Worm (Caenorhabditis elegans) whole organism, young adult: Measurements from ENCODE around the gene gly-3.

ENCODE experiments used
- B0019.2 ChIP-seq: fragments of 200-800 bp; sonication (Bioruptor generic); conservative IDR thresholded peaks from 2 replicates; pipeline ENCODE4 v1.3.6; 2022; ENCODE audit warnings: missing genetic modification reagents, missing genetic modification characterization, missing compliant biosample characterization
- C06A6.2 ChIP-seq: fragments of 200-800 bp; sonication (Bioruptor generic); conservative IDR thresholded peaks from 2 replicates; pipeline ENCODE4 v1.3.6; 2022; ENCODE audit warnings: missing genetic modification characterization, missing compliant biosample characterization
- F55B11.4 ChIP-seq: sonication (generic microtip); optimal IDR thresholded peaks from 2 replicates; lab custom pipeline; 2016; ENCODE audit warnings: missing compliant biosample characterization, missing genetic modification characterization, borderline replicate concordance; ENCODE audit not compliant: insufficient read depth
- F57C9.4 ChIP-seq: sonication (generic microtip); optimal IDR thresholded peaks from 2 replicates; lab custom pipeline; 2017; ENCODE audit warnings: mild to moderate bottlenecking, missing genetic modification characterization, missing compliant biosample characterization
- T07F8.4 ChIP-seq: sonication (generic microtip); optimal IDR thresholded peaks from 2 replicates; lab custom pipeline; 2016; ENCODE audit warnings: mild to moderate bottlenecking, missing genetic modification characterization, moderate library complexity, missing compliant biosample characterization
- Y56A3A.18 ChIP-seq: fragments of 200-800 bp; sonication (Bioruptor generic); IDR thresholded peaks from 2 replicates; pipeline ENCODE4 v1.3.6; 2022; ENCODE audit warnings: missing genetic modification reagents, missing genetic modification characterization, missing compliant biosample characterization
- Y67H2A.10 ChIP-seq: fragments of 200-800 bp; sonication (Bioruptor generic); conservative IDR thresholded peaks from 2 replicates; pipeline ENCODE4 v1.3.6; 2022; ENCODE audit warnings: missing genetic modification reagents, missing genetic modification characterization, missing compliant biosample characterization
- Y95B8A.8 ChIP-seq: fragments of 200-800 bp; sonication (Bioruptor generic); IDR thresholded peaks from 2 replicates; pipeline ENCODE4 v1.3.6; 2022; ENCODE audit warnings: missing genetic modification reagents, missing genetic modification characterization, missing compliant biosample characterization
- ZK185.1 ChIP-seq: sonication (generic microtip); optimal IDR thresholded peaks from 2 replicates; lab custom pipeline; 2016; ENCODE audit warnings: mild to moderate bottlenecking, missing genetic modification characterization, missing compliant biosample characterization; ENCODE audit not compliant: poor library complexity, severe bottlenecking
- aptf-3 ChIP-seq: fragments of 200-800 bp; sonication (Bioruptor generic); IDR thresholded peaks from 2 replicates; pipeline ENCODE4 v1.3.6; 2022; ENCODE audit warnings: missing genetic modification characterization, missing compliant biosample characterization
- athp-1 ChIP-seq: sonication (generic microtip); optimal IDR thresholded peaks from 2 replicates; lab custom pipeline; 2017; ENCODE audit warnings: mild to moderate bottlenecking, missing genetic modification characterization, missing compliant biosample characterization
- cebp-2 ChIP-seq: fragments of 200-800 bp; sonication (Bioruptor generic); IDR thresholded peaks from 2 replicates; pipeline ENCODE4 v1.3.6; 2022; ENCODE audit warnings: missing genetic modification characterization, missing compliant biosample characterization
- ceh-100 ChIP-seq: fragments of 200-800 bp; sonication (Bioruptor generic); IDR thresholded peaks from 2 replicates; pipeline ENCODE4 v1.3.6; 2022; ENCODE audit warnings: missing genetic modification reagents, missing genetic modification characterization, missing compliant biosample characterization
- chd-7 ChIP-seq: sonication (generic microtip); optimal IDR thresholded peaks from 2 replicates; lab custom pipeline; 2016; ENCODE audit warnings: mild to moderate bottlenecking, missing genetic modification characterization, moderate library complexity, missing compliant biosample characterization
- dpff-1 ChIP-seq: sonication (generic microtip); optimal IDR thresholded peaks from 2 replicates; lab custom pipeline; 2017; ENCODE audit warnings: mild to moderate bottlenecking, missing genetic modification characterization, missing compliant biosample characterization
- efl-1 ChIP-seq: fragments of 150-350 bp; optimal IDR thresholded peaks from 2 replicates; lab custom pipeline; 2014; ENCODE audit warnings: missing biosample characterization, missing genetic modification reagents, missing genetic modification characterization
- egrh-3 ChIP-seq: fragments of 200-800 bp; sonication (Bioruptor generic); IDR thresholded peaks from 2 replicates; pipeline ENCODE4 v1.3.6; 2022; ENCODE audit warnings: missing genetic modification reagents, missing genetic modification characterization, missing compliant biosample characterization
- hlh-12 ChIP-seq: sonication (generic microtip); optimal IDR thresholded peaks from 2 replicates; lab custom pipeline; 2016; ENCODE audit warnings: missing genetic modification characterization, missing compliant biosample characterization
- hmg-1.2 ChIP-seq: fragments of 200-800 bp; sonication (Bioruptor generic); IDR thresholded peaks from 2 replicates; pipeline ENCODE4 v1.3.6; 2022; ENCODE audit warnings: missing genetic modification reagents, missing genetic modification characterization, missing compliant biosample characterization
- hmg-20 ChIP-seq: fragments of 200-800 bp; sonication (Bioruptor generic); IDR thresholded peaks from 2 replicates; pipeline ENCODE4 v1.3.6; 2022; ENCODE audit warnings: missing genetic modification reagents, missing genetic modification characterization, missing compliant biosample characterization
- let-526 ChIP-seq: fragments of 200-800 bp; sonication (Bioruptor generic); IDR thresholded peaks from 2 replicates; pipeline ENCODE4 v1.3.6; 2022; ENCODE audit warnings: missing genetic modification reagents, missing genetic modification characterization, missing compliant biosample characterization
- lin-40 ChIP-seq: sonication (generic microtip); optimal IDR thresholded peaks from 2 replicates; lab custom pipeline; 2016; ENCODE audit warnings: missing genetic modification characterization, mild to moderate bottlenecking, missing compliant biosample characterization, missing genotype, missing genetic modification reagents
- madf-3 ChIP-seq: fragments of 200-800 bp; sonication (Bioruptor generic); IDR thresholded peaks from 2 replicates; pipeline ENCODE4 v1.3.6; 2022; ENCODE audit warnings: missing genetic modification reagents, missing genetic modification characterization, missing compliant biosample characterization
- madf-6 ChIP-seq: fragments of 200-800 bp; sonication (Bioruptor generic); IDR thresholded peaks from 2 replicates; pipeline ENCODE4 v1.3.6; 2022; ENCODE audit warnings: missing genetic modification reagents, missing genetic modification characterization, missing compliant biosample characterization
- madf-8 ChIP-seq: fragments of 200-800 bp; sonication (Bioruptor generic); conservative IDR thresholded peaks from 2 replicates; pipeline ENCODE4 v1.3.6; 2022; ENCODE audit warnings: missing genetic modification reagents, missing genetic modification characterization, missing compliant biosample characterization
- mes-4 ChIP-seq: sonication (generic microtip); optimal IDR thresholded peaks from 2 replicates; lab custom pipeline; 2016; ENCODE audit warnings: missing genotype, missing genetic modification characterization, missing compliant biosample characterization
- nfya-1 ChIP-seq: sonication (generic microtip); optimal IDR thresholded peaks from 2 replicates; lab custom pipeline; 2017; ENCODE audit warnings: antibody characterized with exemption, missing compliant biosample characterization, missing genetic modification characterization, borderline replicate concordance; ENCODE audit not compliant: insufficient read depth
- nhr-120 ChIP-seq: fragments of 200-800 bp; sonication (Bioruptor generic); IDR thresholded peaks from 2 replicates; pipeline ENCODE4 v1.3.6; 2022; ENCODE audit warnings: missing genetic modification characterization, missing compliant biosample characterization
- snpc-1.3 ChIP-seq: sonication (generic microtip); optimal IDR thresholded peaks from 2 replicates; lab custom pipeline; 2017; ENCODE audit warnings: missing genetic modification characterization, mild to moderate bottlenecking, missing compliant biosample characterization, antibody characterized with exemption, moderate library complexity, missing genotype, missing genetic modification reagents; ENCODE audit not compliant: insufficient read depth
- snpc-4 ChIP-seq, 5 experiments: fragments of 150-350 bp in 1 of 5; sonication (generic microtip) in 4 of 5; optimal IDR thresholded peaks; 2 replicates each; lab custom pipeline; 2014 to 2018; ENCODE audit warnings: missing genetic modification characterization in 5 of 5, missing biosample characterization in 3 of 5, antibody characterized with exemption in 2 of 5, mild to moderate bottlenecking in 2 of 5, missing compliant biosample characterization in 2 of 5, missing genotype in 2 of 5, moderate library complexity in 2 of 5, missing genetic modification reagents in 1 of 5
- somi-1 ChIP-seq: fragments of 200-800 bp; sonication (Bioruptor generic); optimal IDR thresholded peaks from 2 replicates; lab custom pipeline; 2018; ENCODE audit warnings: mild to moderate bottlenecking, missing genetic modification characterization, missing compliant biosample characterization
- sptf-2 ChIP-seq: fragments of 200-800 bp; sonication (Bioruptor generic); optimal IDR thresholded peaks from 2 replicates; lab custom pipeline; 2018; ENCODE audit warnings: mild to moderate bottlenecking, missing genetic modification characterization, missing compliant biosample characterization
- tbp1 ChIP-seq: fragments of 200-800 bp; sonication (Bioruptor generic); optimal IDR thresholded peaks from 2 replicates; lab custom pipeline; 2018; ENCODE audit warnings: mild to moderate bottlenecking, missing genetic modification characterization, missing compliant biosample characterization
- tbx-9 ChIP-seq: sonication (generic microtip); optimal IDR thresholded peaks from 2 replicates; lab custom pipeline; 2016; ENCODE audit warnings: borderline replicate concordance, missing genetic modification characterization, inconsistent platforms, missing compliant biosample characterization
- zfh-2 ChIP-seq: fragments of 200-800 bp; sonication (Bioruptor generic); conservative IDR thresholded peaks from 2 replicates; pipeline ENCODE4 v1.3.6; 2022; ENCODE audit warnings: missing genetic modification reagents, missing genetic modification characterization, missing compliant biosample characterization
- ztf-18 ChIP-seq: sonication (generic microtip); optimal IDR thresholded peaks from 2 replicates; lab custom pipeline; 2016; ENCODE audit warnings: missing genotype, mild to moderate bottlenecking, missing genetic modification characterization, missing compliant biosample characterization
- ztf-25 ChIP-seq: fragments of 200-800 bp; sonication (Bioruptor generic); IDR thresholded peaks from 2 replicates; pipeline ENCODE4 v1.3.6; 2022; ENCODE audit warnings: missing genetic modification reagents, missing genetic modification characterization, missing compliant biosample characterization
- ztf-26 ChIP-seq: sonication (generic microtip); optimal IDR thresholded peaks from 2 replicates; lab custom pipeline; 2017; ENCODE audit warnings: missing genetic modification characterization, missing compliant biosample characterization
- ztf-3 ChIP-seq: fragments of 200-800 bp; sonication (Bioruptor generic); optimal IDR thresholded peaks from 2 replicates; lab custom pipeline; 2018; ENCODE audit warnings: mild to moderate bottlenecking, missing genetic modification characterization, missing compliant biosample characterization

gly-3 gene

DNA sequence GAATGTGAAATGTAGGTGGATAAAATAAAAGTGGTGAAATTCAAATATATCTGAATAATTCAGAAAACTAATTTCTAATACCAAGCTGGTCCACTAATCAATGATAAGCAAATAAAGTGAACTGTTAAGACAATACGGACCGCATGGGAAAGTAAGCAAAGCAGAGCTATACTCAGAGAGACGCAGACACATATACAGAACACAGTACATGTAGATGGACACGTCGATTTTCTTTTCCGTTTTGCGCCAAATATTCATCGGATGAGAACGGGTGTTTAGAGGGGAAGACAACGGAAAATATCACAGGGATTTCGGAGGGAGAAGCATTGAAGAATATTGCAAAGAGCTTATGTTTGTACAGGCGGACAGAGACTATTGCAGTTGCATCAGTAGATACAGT is 8.4 kb upstream of the gly-3 start:
- TF ChIP-seq madf-3 (GFP tag; lab: Robert Waterston, UW) (no peak), hmg-1.2 (GFP tag; lab: Robert Waterston, UW) (peak; percentile 36; the same call in 1 of the 2 replicates)
- TF ChIP-seq, all 124 proteins: peak for 1

DNA sequence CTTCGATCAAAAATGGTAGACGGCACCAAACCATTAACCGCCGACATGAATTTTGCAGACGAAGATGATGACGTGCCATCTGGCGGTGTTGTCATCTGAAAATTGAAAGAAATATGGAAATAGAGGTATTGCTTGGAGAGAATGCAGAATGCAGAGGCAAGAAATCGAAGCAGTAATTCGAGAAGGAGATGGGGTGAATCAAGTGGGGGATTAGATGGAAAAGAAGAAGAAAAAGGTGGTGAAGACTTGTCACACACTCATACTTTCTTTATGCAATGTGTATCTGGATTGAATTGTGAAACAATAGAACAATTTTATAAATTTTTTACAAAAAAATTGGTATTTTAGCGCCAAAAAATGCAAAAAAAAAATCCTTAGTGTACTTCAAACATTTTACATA is 7.3 kb upstream of the gly-3 start, which contains the start of gene tag-250:
Gene tag-250, minus strand, starts transcription at position 101 of the 400 bp plus-strand sequence.
- TF ChIP-seq ztf-26 (no peak), B0019.2 (GFP tag; lab: Robert Waterston, UW) (no peak), madf-8 (GFP tag; lab: Robert Waterston, UW) (no peak), F57C9.4 (tag; lab: Kevin White, UChicago) (no peak), hlh-12 (tag; lab: Kevin White, UChicago) (no peak), ztf-3 (no peak), Y56A3A.18 (no peak), mes-4 (tag; lab: Kevin White, UChicago) (no peak), ZK185.1 (no peak), egrh-3 (GFP tag; lab: Robert Waterston, UW) (no peak), sptf-2 (no peak), efl-1 (no peak), nfya-1 (tag; lab: Kevin White, UChicago) (no peak), zfh-2 (GFP tag; lab: Robert Waterston, UW) (no peak), hmg-1.2 (GFP tag; lab: Robert Waterston, UW) (no peak), F55B11.4 (tag; lab: Kevin White, UChicago) (no peak)

DNA sequence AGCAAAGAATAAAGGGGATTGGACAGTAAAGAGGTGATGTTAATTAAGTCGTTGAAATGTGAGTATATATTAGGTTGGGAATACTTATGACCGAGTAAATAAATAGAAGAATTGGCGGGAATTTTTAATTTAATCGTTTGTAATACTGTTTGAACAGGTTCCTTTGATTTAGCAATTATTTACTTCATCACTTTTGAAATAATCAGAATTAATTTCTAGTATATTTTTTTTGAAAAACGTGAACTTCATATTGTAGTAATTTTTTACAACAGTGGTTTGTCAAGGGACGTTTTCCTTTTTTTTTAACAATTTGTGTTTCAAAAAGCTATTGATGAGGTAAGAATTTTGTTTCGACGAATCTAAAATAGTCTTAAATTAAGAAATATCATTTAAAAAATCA is 4.6 kb upstream of the gly-3 start, which contains the start of gene C29E4.17:
Gene C29E4.17, plus strand, starts transcription at position 301 of the 400 bp plus-strand sequence.
- TF ChIP-seq lin-40: no peak
- TF ChIP-seq tbp1: no peak
- TF ChIP-seq ztf-18 (tag; lab: Kevin White, UChicago): no peak
- TF ChIP-seq C06A6.2 (GFP tag; lab: Robert Waterston, UW): no peak

DNA sequence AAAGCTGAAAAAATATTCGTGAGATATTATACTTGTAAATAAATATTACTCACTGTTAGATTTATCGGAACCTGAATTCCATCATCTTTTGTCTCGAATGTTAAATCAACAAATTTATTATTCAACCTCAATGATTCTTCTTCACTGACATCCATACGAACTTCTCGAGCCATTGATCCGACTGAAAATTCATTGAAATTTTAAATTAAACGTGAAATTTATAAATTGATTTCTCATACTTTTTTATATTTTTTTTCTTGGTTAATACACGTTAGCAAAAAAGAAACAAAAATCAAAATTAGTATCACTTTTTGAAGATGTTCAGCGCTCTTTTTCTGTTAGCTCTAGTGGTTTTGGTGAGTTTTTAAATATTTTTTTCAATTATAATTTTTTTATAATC is 2.3 kb upstream of the gly-3 start, which contains the start of gene C29E4.14:
Gene C29E4.14, plus strand, starts transcription at position 301 of the 400 bp plus-strand sequence.
- TF ChIP-seq let-526 (GFP tag; lab: Robert Waterston, UW): no peak
- no peak for TF ChIP-seq hmg-20
- no peak for TF ChIP-seq snpc-1.3 (tag; lab: Kevin White, UChicago)
- no peak for TF ChIP-seq snpc-4 (GFP tag; optimal IDR thresholded peaks at IDR 0.05; lab: Kevin White, UChicago)
- no peak for TF ChIP-seq snpc-4 (tag; optimal IDR thresholded peaks at IDR 0.05; lab: Kevin White, UChicago)
- no peak for TF ChIP-seq Y67H2A.10
- no peak for TF ChIP-seq tbx-9 (tag; lab: Kevin White, UChicago)
- no peak for TF ChIP-seq somi-1 (GFP tag; lab: Kevin White, UChicago)
- no peak for TF ChIP-seq dpff-1 (tag; lab: Kevin White, UChicago)
- TF ChIP-seq ceh-100 (GFP tag; lab: Robert Waterston, UW): no peak
- TF ChIP-seq T07F8.4: no peak
- TF ChIP-seq nhr-120 (GFP tag; lab: Robert Waterston, UW): no peak
- TF ChIP-seq cebp-2: no peak
- no peak for TF ChIP-seq ztf-25 (GFP tag; lab: Robert Waterston, UW)
- no peak for TF ChIP-seq Y56A3A.18
- no peak for TF ChIP-seq aptf-3 (GFP tag; lab: Robert Waterston, UW)
- no peak for TF ChIP-seq athp-1
- TF ChIP-seq Y95B8A.8 (GFP tag; lab: Robert Waterston, UW): no peak
- TF ChIP-seq madf-8 (GFP tag; lab: Robert Waterston, UW): no peak
- no peak for TF ChIP-seq madf-6
- TF ChIP-seq chd-7 (tag; lab: Kevin White, UChicago): no peak
